Fruit fly (Drosophila melanogaster): ENCODE results near the gene CG14551.

Gene CG14551

DNA sequence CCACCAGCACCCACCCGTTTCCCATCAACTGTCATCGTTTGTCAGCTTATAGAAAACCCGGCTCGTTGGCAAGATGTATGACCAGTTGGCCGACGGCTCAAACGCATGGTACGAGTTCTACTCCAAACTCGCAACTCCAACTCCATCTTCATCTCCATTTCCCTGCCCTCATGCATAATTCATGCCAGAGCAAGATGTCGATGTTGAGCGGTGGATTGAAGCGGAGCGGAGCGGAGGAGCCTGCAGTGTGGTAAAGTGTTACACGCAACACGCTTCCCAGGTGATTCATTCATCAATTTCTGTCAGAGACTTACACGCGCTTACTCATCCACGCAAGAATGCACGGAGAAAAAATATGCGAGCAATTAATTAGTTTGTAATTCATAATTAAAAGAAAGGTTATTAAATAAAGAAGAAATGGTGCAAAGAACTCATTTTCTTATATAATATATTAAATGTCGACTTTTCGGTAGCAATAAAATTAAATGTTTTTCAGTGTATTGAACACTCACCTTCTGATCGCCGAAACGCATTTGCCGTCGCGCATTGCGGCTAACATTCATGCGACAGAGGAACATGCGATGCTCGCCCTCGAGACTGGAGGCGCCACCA is 18.7 kb upstream of the CG14551 start (continued):
- no peak for TF ChIP-seq ham (GFP tag; IDR thresholded peaks at IDR 0.05)
- TF ChIP-seq row (GFP tag; IDR thresholded peaks at IDR 0.05): peak; percentile 57
- peak; percentile 82 for TF ChIP-seq Xrp1 (GFP tag; IDR thresholded peaks at IDR 0.05)
- no peak for TF ChIP-seq CG7928 (GFP tag; optimal IDR thresholded peaks at IDR 0.05)
- peak; percentile 23 for TF ChIP-seq CG33557 (GFP tag; optimal IDR thresholded peaks at IDR 0.05)
- peak; percentile 43 for TF ChIP-seq lbe (GFP tag; optimal IDR thresholded peaks at IDR 0.05)
- TF ChIP-seq ash1 (GFP tag; optimal IDR thresholded peaks at IDR 0.05): no peak
- TF ChIP-seq hb (GFP tag; IDR thresholded peaks at IDR 0.05; ENCODE audit: partially characterized antibody): no peak
- peak; percentile 75 for TF ChIP-seq zfh1 (GFP tag; IDR thresholded peaks at IDR 0.05)
- peak; percentile 55; the same call in 1 of the 2 replicates for TF ChIP-seq seq (GFP tag; IDR thresholded peaks at IDR 0.05)
- TF ChIP-seq Lpt (GFP tag; optimal IDR thresholded peaks at IDR 0.05): no peak
- no peak for TF ChIP-seq CG3281 (GFP tag; optimal IDR thresholded peaks at IDR 0.05)
- TF ChIP-seq CG10147 (GFP tag; optimal IDR thresholded peaks at IDR 0.05): no peak
- no peak for TF ChIP-seq Jarid2 (GFP tag; optimal IDR thresholded peaks at IDR 0.05)
- TF ChIP-seq CG2120 (GFP tag; optimal IDR thresholded peaks at IDR 0.05): no peak
- no peak for TF ChIP-seq usp (GFP tag; optimal IDR thresholded peaks at IDR 0.05)
- TF ChIP-seq CG13424 (tag; optimal IDR thresholded peaks at IDR 0.05): peak; percentile 60
- TF ChIP-seq CG9215 (GFP tag; IDR thresholded peaks at IDR 0.05): no peak
- no peak for TF ChIP-seq scrt (GFP tag; optimal IDR thresholded peaks at IDR 0.05)
- TF ChIP-seq sqz (GFP tag; optimal IDR thresholded peaks at IDR 0.05): peak; percentile 6
- no peak for TF ChIP-seq CG12236 (GFP tag; optimal IDR thresholded peaks at IDR 0.05)
- no peak for TF ChIP-seq wek (GFP tag; optimal IDR thresholded peaks at IDR 0.05)
- peak in 1 of 2 experiments; percentile 30 for TF ChIP-seq chif (GFP tag; optimal IDR thresholded peaks at IDR 0.05)
- peak; percentile 60 for TF ChIP-seq CG15601 (tag; optimal IDR thresholded peaks at IDR 0.05)
- no peak for TF ChIP-seq Camta (GFP tag; optimal IDR thresholded peaks at IDR 0.05)
- no peak for TF ChIP-seq pum (GFP tag; optimal IDR thresholded peaks at IDR 0.05)
- TF ChIP-seq CG17912 (GFP tag; optimal IDR thresholded peaks at IDR 0.05): no peak
- TF ChIP-seq prd (optimal IDR thresholded peaks at IDR 0.05): no peak
- peak; percentile 67; the same call in 2 of the 3 replicates for TF ChIP-seq prd (GFP tag; IDR thresholded peaks at IDR 0.05)
- TF ChIP-seq pho (GFP tag; optimal IDR thresholded peaks at IDR 0.05): no peak
- no peak for TF ChIP-seq BEAF-32 (GFP tag; optimal IDR thresholded peaks at IDR 0.05)
- no peak for TF ChIP-seq Sry-δ (GFP tag; optimal IDR thresholded peaks at IDR 0.05)
- TF ChIP-seq gfzf (GFP tag; optimal IDR thresholded peaks at IDR 0.05): no peak
- no peak for TF ChIP-seq GATAe (GFP tag; conservative IDR thresholded peaks at IDR 0.05)
- peak in 1 of 3 experiments; percentile 79 for TF ChIP-seq lola (GFP tag; optimal IDR thresholded peaks at IDR 0.05)
- no peak for TF ChIP-seq z (GFP tag; IDR thresholded peaks at IDR 0.05)
- TF ChIP-seq cato (GFP tag; optimal IDR thresholded peaks at IDR 0.05; ENCODE audit: borderline replicate concordance): no peak
- no peak for TF ChIP-seq CG15011 (GFP tag; optimal IDR thresholded peaks at IDR 0.05)
- peak; percentile 58 for TF ChIP-seq CG8924 (tag; optimal IDR thresholded peaks at IDR 0.05)
- no peak for TF ChIP-seq CG9817 (tag; optimal IDR thresholded peaks at IDR 0.05)
- TF ChIP-seq CG12219 (GFP tag; optimal IDR thresholded peaks at IDR 0.05): peak; percentile 28
- no peak for TF ChIP-seq br (optimal IDR thresholded peaks at IDR 0.05)
- TF ChIP-seq CG1832 (GFP tag; optimal IDR thresholded peaks at IDR 0.05): no peak
- no peak for TF ChIP-seq pzg (GFP tag; optimal IDR thresholded peaks at IDR 0.05)
- no peak for TF ChIP-seq CG1233 (GFP tag; optimal IDR thresholded peaks at IDR 0.05)
- no peak for TF ChIP-seq Atf3 (GFP tag; optimal IDR thresholded peaks at IDR 0.05)
- TF ChIP-seq ac (GFP tag; optimal IDR thresholded peaks at IDR 0.05): no peak
- peak; percentile 8 for TF ChIP-seq CG17802 (tag; optimal IDR thresholded peaks at IDR 0.05)
- no peak for TF ChIP-seq CG9609 (GFP tag; optimal IDR thresholded peaks at IDR 0.05)
- TF ChIP-seq CG32767 (GFP tag; IDR thresholded peaks at IDR 0.05): no peak
- peak; percentile 69 for TF ChIP-seq dmrt99B (tag; optimal IDR thresholded peaks at IDR 0.05)

Data from whole organism, embryonic.